Worm (Caenorhabditis elegans): ENCODE results near the gene daf-3.

- TF ChIP-seq mxl-1 (tag; optimal IDR thresholded peaks at IDR 0.05) (no peak), efl-1 (GFP tag; optimal IDR thresholded peaks at IDR 0.05) (no peak), ama-1 (optimal IDR thresholded peaks at IDR 0.05) (no peak), ama-1 (GFP tag; optimal IDR thresholded peaks at IDR 0.05) (no peak), ceh-40 (GFP tag; IDR thresholded peaks at IDR 0.05) (no peak), madf-3 (GFP tag; IDR thresholded peaks at IDR 0.05) (no peak), snpc-4 (GFP tag; optimal IDR thresholded peaks at IDR 0.05) (no peak), snpc-4 (tag; optimal IDR thresholded peaks at IDR 0.05) (no peak), ceh-27 (GFP tag; optimal IDR thresholded peaks at IDR 0.05) (peak; percentile 21), unc-130 (GFP tag; optimal IDR thresholded peaks at IDR 0.05) (no peak)
These were observed 2.2 kb upstream of the daf-3 start for ce11 chrX:827502-827901.
